Fruit fly (Drosophila melanogaster) whole organism, embryonic: ENCODE data around the gene CG31358.

ENCODE experiments used
- Adf1 ChIP-seq: fragments of 200-800 bp; sonication (Bioruptor generic); IDR thresholded peaks from 2 replicates; pipeline ENCODE4 v1.3.6; 2022; ENCODE audit warnings: missing biosample characterization, missing genetic modification characterization
- Awh ChIP-seq: fragments of 200-800 bp; sonication (Bioruptor generic); IDR thresholded peaks from 2 replicates; pipeline ENCODE4, ENCODE4 v1.3.6; 2022; ENCODE audit warnings: missing biosample characterization, missing genetic modification characterization
- BEAF-32 ChIP-seq: fragments of 200-800 bp; sonication (Bioruptor generic); optimal IDR thresholded peaks from 3 replicates; lab custom pipeline; 2017; ENCODE audit warnings: missing biosample characterization, missing genetic modification characterization, mild to moderate bottlenecking, moderate library complexity, missing genetic modification reagents
- C15 ChIP-seq: fragments of 200-800 bp; sonication (Bioruptor generic); IDR thresholded peaks from 3 replicates; pipeline ENCODE4 v1.3.6; 2022; ENCODE audit warnings: missing biosample characterization, missing genetic modification characterization
- CG10147 ChIP-seq: fragments of 200-800 bp; sonication (Bioruptor generic); optimal IDR thresholded peaks from 2 replicates; lab custom pipeline; 2019; ENCODE audit warnings: missing biosample characterization, mild to moderate bottlenecking, missing genetic modification characterization, moderate library complexity
- CG10209 ChIP-seq: fragments of 200-800 bp; sonication (Bioruptor generic); optimal IDR thresholded peaks from 3 replicates; lab custom pipeline; 2017; ENCODE audit warnings: missing biosample characterization, mild to moderate bottlenecking, missing genetic modification characterization, missing genetic modification reagents
- CG10462 ChIP-seq: fragments of 200-800 bp; sonication (Bioruptor generic); optimal IDR thresholded peaks from 2 replicates; lab custom pipeline; 2016; ENCODE audit warnings: missing biosample characterization, missing genetic modification characterization
- CG12219 ChIP-seq: fragments of 200-800 bp; sonication (Bioruptor generic); optimal IDR thresholded peaks from 3 replicates; lab custom pipeline; 2018; ENCODE audit warnings: missing biosample characterization, mild to moderate bottlenecking, missing genetic modification characterization
- CG13424 ChIP-seq: fragments of 200-800 bp; sonication (Bioruptor generic); optimal IDR thresholded peaks from 2 replicates; lab custom pipeline; 2019; ENCODE audit warnings: missing biosample characterization, mild to moderate bottlenecking, missing genetic modification characterization, moderate library complexity
- CG14667 ChIP-seq: fragments of 200-800 bp; sonication (Bioruptor generic); IDR thresholded peaks from 2 replicates; pipeline ENCODE4 v1.3.6; 2022; ENCODE audit warnings: missing biosample characterization, missing genetic modification characterization
- CG15514 ChIP-seq: fragments of 200-800 bp; sonication (Bioruptor generic); optimal IDR thresholded peaks from 3 replicates; lab custom pipeline; 2017; ENCODE audit warnings: missing biosample characterization, missing genetic modification characterization, mild to moderate bottlenecking, moderate library complexity, missing genetic modification reagents
- CG15601 ChIP-seq: fragments of 200-800 bp; sonication (Bioruptor generic); optimal IDR thresholded peaks from 3 replicates; lab custom pipeline; 2019; ENCODE audit warnings: missing biosample characterization, mild to moderate bottlenecking, missing genetic modification characterization, moderate library complexity
- CG17912 ChIP-seq: fragments of 200-800 bp; sonication (Bioruptor generic); optimal IDR thresholded peaks from 2 replicates; lab custom pipeline; 2018; ENCODE audit warnings: missing biosample characterization, mild to moderate bottlenecking, missing genetic modification characterization
- CG1832 ChIP-seq: fragments of 200-800 bp; sonication (Bioruptor generic); optimal IDR thresholded peaks from 2 replicates; lab custom pipeline; 2017; ENCODE audit warnings: missing biosample characterization, mild to moderate bottlenecking, missing genetic modification characterization, inconsistent platforms
- CG18619 ChIP-seq: fragments of 200-800 bp; sonication (Bioruptor generic); optimal IDR thresholded peaks from 3 replicates; lab custom pipeline; 2017; ENCODE audit warnings: missing biosample characterization, mild to moderate bottlenecking, missing genetic modification characterization
- CG30403 ChIP-seq: fragments of 200-800 bp; sonication (Bioruptor generic); optimal IDR thresholded peaks from 3 replicates; lab custom pipeline; 2016; ENCODE audit warnings: missing biosample characterization, missing genetic modification characterization
- CG33557 ChIP-seq: fragments of 200-800 bp; sonication (Bioruptor generic); optimal IDR thresholded peaks from 2 replicates; lab custom pipeline; 2019; ENCODE audit warnings: missing biosample characterization, mild to moderate bottlenecking, missing genetic modification characterization, moderate library complexity
- CG3995 ChIP-seq: fragments of 200-800 bp; sonication (Bioruptor generic); optimal IDR thresholded peaks from 3 replicates; lab custom pipeline; 2016; ENCODE audit warnings: missing biosample characterization, missing genetic modification characterization
- CG4328 ChIP-seq: fragments of 200-800 bp; sonication (Bioruptor generic); optimal IDR thresholded peaks from 3 replicates; lab custom pipeline; 2017; ENCODE audit warnings: missing biosample characterization, missing genetic modification reagents, missing genetic modification characterization
- CG7786 ChIP-seq: fragments of 200-800 bp; sonication (Bioruptor generic); optimal IDR thresholded peaks from 2 replicates; lab custom pipeline; 2016; ENCODE audit warnings: missing biosample characterization, missing genetic modification characterization
- CG8478 ChIP-seq: fragments of >200 bp; optimal IDR thresholded peaks from 2 replicates; lab custom pipeline; 2018
- CG8765 ChIP-seq: fragments of 200-800 bp; sonication (Bioruptor generic); IDR thresholded peaks from 2 replicates; pipeline ENCODE4 v1.3.6; 2022; ENCODE audit warnings: missing biosample characterization, missing genetic modification characterization
- CG9215 ChIP-seq: fragments of 200-800 bp; sonication (Bioruptor generic); IDR thresholded peaks from 2 replicates; pipeline ENCODE4 v1.3.6; 2022; ENCODE audit warnings: missing biosample characterization, missing genetic modification characterization
- CG9609 ChIP-seq: fragments of 200-800 bp; sonication (Bioruptor generic); optimal IDR thresholded peaks from 3 replicates; lab custom pipeline; 2016; ENCODE audit warnings: missing biosample characterization, missing genetic modification characterization
- CHES-1-like ChIP-seq: fragments of 200-800 bp; sonication (Bioruptor generic); optimal IDR thresholded peaks from 2 replicates; lab custom pipeline; 2016; ENCODE audit warnings: missing biosample characterization, missing genetic modification characterization
- GATAe ChIP-seq: fragments of 200-800 bp; sonication (Bioruptor generic); conservative IDR thresholded peaks from 2 replicates; pipeline ENCODE4 v1.3.6; 2022; ENCODE audit warnings: missing biosample characterization, missing genetic modification characterization
- HLHmδ ChIP-seq: fragments of 200-800 bp; sonication (Bioruptor generic); optimal IDR thresholded peaks from 2 replicates; lab custom pipeline; 2018; ENCODE audit warnings: missing biosample characterization, mild to moderate bottlenecking, missing genetic modification characterization, moderate library complexity
- Hey ChIP-seq: fragments of 200-800 bp; sonication (Bioruptor generic); optimal IDR thresholded peaks from 3 replicates; lab custom pipeline; 2018; ENCODE audit warnings: missing biosample characterization, mild to moderate bottlenecking, missing genetic modification characterization
- MESR4 ChIP-seq: fragments of 200-800 bp; sonication (Bioruptor generic); optimal IDR thresholded peaks from 2 replicates; lab custom pipeline; 2018; ENCODE audit warnings: missing biosample characterization, mild to moderate bottlenecking, missing genetic modification characterization, moderate library complexity
- Ssrp ChIP-seq: fragments of 200-800 bp; sonication (Bioruptor generic); optimal IDR thresholded peaks from 2 replicates; lab custom pipeline; 2018; ENCODE audit warnings: missing biosample characterization, mild to moderate bottlenecking, missing genetic modification characterization, moderate library complexity
- ab ChIP-seq: fragments of 200-800 bp; sonication (Bioruptor generic); optimal IDR thresholded peaks from 2 replicates; lab custom pipeline; 2016; ENCODE audit warnings: missing biosample characterization, missing genetic modification characterization
- ap ChIP-seq: fragments of 200-800 bp; sonication (Bioruptor generic); IDR thresholded peaks from 2 replicates; pipeline ENCODE4 v1.3.6; 2022; ENCODE audit warnings: missing biosample characterization, missing genetic modification characterization
- ato ChIP-seq: fragments of 200-800 bp; sonication (Bioruptor generic); IDR thresholded peaks from 2 replicates; pipeline ENCODE4 v1.3.6; 2022; ENCODE audit warnings: missing biosample characterization, missing genetic modification characterization; ENCODE audit not compliant: partially characterized antibody
- az2 ChIP-seq: fragments of 200-800 bp; sonication (Bioruptor generic); optimal IDR thresholded peaks from 3 replicates; lab custom pipeline; 2016; ENCODE audit warnings: missing biosample characterization, missing genetic modification characterization
- ci ChIP-seq: fragments of 200-800 bp; sonication (Bioruptor generic); IDR thresholded peaks from 3 replicates; pipeline ENCODE4 v1.3.6; 2022; ENCODE audit warnings: missing biosample characterization, missing genetic modification characterization
- dan ChIP-seq: fragments of 200-800 bp; sonication (Bioruptor generic); IDR thresholded peaks from 2 replicates; pipeline ENCODE4 v1.3.6; 2022; ENCODE audit warnings: missing biosample characterization, missing genetic modification characterization
- dimm ChIP-seq: fragments of 200-800 bp; sonication (Bioruptor generic); IDR thresholded peaks from 2 replicates; pipeline ENCODE4 v1.3.6; 2022; ENCODE audit warnings: missing biosample characterization, missing genetic modification characterization
- dm ChIP-seq: fragments of 200-800 bp; sonication (Bioruptor generic); optimal IDR thresholded peaks from 3 replicates; lab custom pipeline; 2016; ENCODE audit warnings: missing biosample characterization, missing genetic modification characterization
- dpn ChIP-seq, 2 experiments: fragments of 200-800 bp; sonication (Bioruptor generic); optimal IDR thresholded peaks; 3 replicates each; lab custom pipeline; 2016; ENCODE audit warnings: missing biosample characterization in 2 of 2, missing genetic modification characterization in 2 of 2
- grau ChIP-seq: fragments of 200-800 bp; optimal IDR thresholded peaks from 3 replicates; lab custom pipeline; 2019; ENCODE audit warnings: missing biosample characterization, mild to moderate bottlenecking, missing genetic modification characterization, moderate library complexity
- her ChIP-seq: fragments of 200-800 bp; sonication (Bioruptor generic); optimal IDR thresholded peaks from 2 replicates; lab custom pipeline; 2016; ENCODE audit warnings: missing biosample characterization, missing genetic modification characterization
- insv ChIP-seq, 2 experiments: fragments of 200-800 bp; sonication (Bioruptor generic); optimal IDR thresholded peaks; 3 replicates each; lab custom pipeline; 2016 to 2018; ENCODE audit warnings: missing biosample characterization in 2 of 2, missing genetic modification characterization in 2 of 2
- knrl ChIP-seq: fragments of 200-800 bp; sonication (Bioruptor generic); IDR thresholded peaks from 3 replicates; pipeline ENCODE4 v1.3.6; 2022; ENCODE audit warnings: missing biosample characterization, missing genetic modification characterization; ENCODE audit not compliant: partially characterized antibody
- lilli ChIP-seq: fragments of 200-800 bp; sonication (Bioruptor generic); optimal IDR thresholded peaks from 3 replicates; lab custom pipeline; 2016; ENCODE audit warnings: missing biosample characterization, missing genetic modification characterization
- phol ChIP-seq: fragments of 200-800 bp; sonication (Bioruptor generic); optimal IDR thresholded peaks from 3 replicates; lab custom pipeline; 2018; ENCODE audit warnings: missing biosample characterization, mild to moderate bottlenecking, missing genetic modification characterization, moderate library complexity
- schlank ChIP-seq: fragments of 200-800 bp; sonication (Bioruptor generic); optimal IDR thresholded peaks from 2 replicates; lab custom pipeline; 2018; ENCODE audit warnings: missing biosample characterization, mild to moderate bottlenecking, missing genetic modification characterization
- sens-2 ChIP-seq: fragments of 200-800 bp; sonication (Bioruptor generic); IDR thresholded peaks from 2 replicates; pipeline ENCODE4 v1.3.6; 2022; ENCODE audit warnings: missing biosample characterization, missing genetic modification characterization
- stc ChIP-seq: fragments of 200-800 bp; sonication (Bioruptor generic); IDR thresholded peaks from 2 replicates; pipeline ENCODE4 v1.3.6; 2022; ENCODE audit warnings: missing biosample characterization, missing genetic modification characterization
- tap ChIP-seq: fragments of 200-800 bp; optimal IDR thresholded peaks from 3 replicates; lab custom pipeline; 2019; ENCODE audit warnings: missing biosample characterization, mild to moderate bottlenecking, missing genetic modification characterization, moderate library complexity
- tio ChIP-seq: fragments of 200-800 bp; sonication (Bioruptor generic); optimal IDR thresholded peaks from 2 replicates; lab custom pipeline; 2017; ENCODE audit warnings: missing biosample characterization, missing genetic modification characterization, inconsistent platforms

CG31358 gene

DNA sequence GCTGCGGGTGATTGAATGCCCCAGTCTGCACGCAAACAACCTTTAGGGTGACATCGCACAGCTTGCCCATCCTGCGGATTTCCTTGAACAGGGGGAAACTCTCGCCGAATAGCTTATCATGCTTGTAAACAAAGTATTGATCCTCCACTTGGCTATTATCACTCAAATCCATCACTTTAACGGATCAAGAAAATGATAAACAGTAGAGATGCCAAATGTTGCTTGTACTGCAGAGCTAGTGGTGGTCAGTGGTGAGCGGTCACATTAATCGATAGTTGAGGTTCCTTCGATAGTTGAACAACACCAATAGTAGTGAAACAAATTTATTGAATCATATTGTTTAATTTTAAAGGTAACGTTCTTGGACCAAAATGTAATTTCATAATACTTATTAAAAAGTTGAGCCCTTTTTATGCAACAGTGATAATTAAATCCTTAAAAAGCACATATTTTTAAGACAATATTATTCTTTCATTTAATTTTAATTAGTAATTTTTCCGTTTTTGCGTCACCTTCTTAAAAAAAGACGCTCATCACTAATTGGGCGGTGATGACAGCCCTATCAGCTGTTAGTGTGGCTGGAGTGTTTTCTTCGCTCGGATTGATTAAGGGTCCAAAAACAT is 21.2 kb downstream of the CG31358 start, which contains the start of the genes KLHL18 and GCC185 (continued):
- TF ChIP-seq HLHmδ, result no peak
- no peak for TF ChIP-seq tap (tag; lab: Kevin White, UChicago)
- TF ChIP-seq insv (GFP tag; optimal IDR thresholded peaks at IDR 0.05; lab: Kevin White, UChicago), result peak in 1 of 2 experiments; percentile 85
- TF ChIP-seq Hey (tag; lab: Kevin White, UChicago), result no peak
- TF ChIP-seq CG18619 (GFP tag; lab: Kevin White, UChicago), result peak; percentile 58
- peak; percentile 56; the same call in 1 of the 2 replicates for TF ChIP-seq CG14667
- TF ChIP-seq ap, result 0 out of 2 replicates have a peak, but pooled peaks have one; percentile 10
- peak; percentile 20 for TF ChIP-seq dm (GFP tag; lab: Kevin White, UChicago)
- TF ChIP-seq CHES-1-like, result peak; percentile 47
- no peak for TF ChIP-seq her
- TF ChIP-seq grau (tag; lab: Kevin White, UChicago), result peak; percentile 83
- TF ChIP-seq lilli (GFP tag; lab: Kevin White, UChicago), result peak; percentile 84
- TF ChIP-seq CG10147 (GFP tag; lab: Kevin White, UChicago), result peak; percentile 77
- peak; percentile 74 for TF ChIP-seq CG33557 (GFP tag; lab: Kevin White, UChicago)
- TF ChIP-seq dimm, result no peak
- peak; percentile 53 for TF ChIP-seq MESR4 (GFP tag; lab: Kevin White, UChicago)
- TF ChIP-seq Awh, result peak; percentile 29; the same call in 1 of the 2 replicates
- peak; percentile 87 for TF ChIP-seq phol (tag; lab: Kevin White, UChicago)
- TF ChIP-seq GATAe (GFP tag; lab: Robert Waterston, UW), result 0 out of 2 replicates have a peak, but pooled peaks have one; percentile 42
- TF ChIP-seq BEAF-32 (GFP tag; lab: Kevin White, UChicago), result peak; percentile 93
- TF ChIP-seq CG17912 (GFP tag; lab: Kevin White, UChicago), result no peak
- TF ChIP-seq dan (GFP tag; lab: Robert Waterston, UW), result peak; percentile 41; the same call in 1 of the 2 replicates
- TF ChIP-seq CG12219 (GFP tag; lab: Kevin White, UChicago), result no peak
- TF ChIP-seq tio (GFP tag; lab: Kevin White, UChicago), result no peak
- TF ChIP-seq dpn (GFP tag; optimal IDR thresholded peaks at IDR 0.05; lab: Kevin White, UChicago), result peak; percentile 67 to 83
- no peak for TF ChIP-seq sens-2 (GFP tag; lab: Robert Waterston, UW)
- TF ChIP-seq CG9215 (GFP tag; lab: Robert Waterston, UW), result peak; percentile 86
- peak; percentile 44 for TF ChIP-seq CG7786 (GFP tag; lab: Kevin White, UChicago)
- peak; percentile 24 for TF ChIP-seq CG9609 (GFP tag; lab: Kevin White, UChicago)
- no peak for TF ChIP-seq CG1832 (GFP tag; lab: Kevin White, UChicago)
- TF ChIP-seq Ssrp (tag; lab: Kevin White, UChicago), result peak; percentile 71
- peak; percentile 92 for TF ChIP-seq CG15601 (tag; lab: Kevin White, UChicago)
- TF ChIP-seq stc (GFP tag; lab: Robert Waterston, UW), result no peak
- TF ChIP-seq CG8478 (lab: Kevin White, UChicago), result no peak
- TF ChIP-seq knrl (GFP tag; lab: Robert Waterston, UW), result peak; percentile 93
- TF ChIP-seq ato (GFP tag; lab: Robert Waterston, UW), result 0 out of 2 replicates have a peak, but pooled peaks have one; percentile 15
- TF ChIP-seq CG10209, result no peak
- TF ChIP-seq CG4328 (GFP tag; lab: Kevin White, UChicago), result peak; percentile 13
- TF ChIP-seq az2 (GFP tag; lab: Kevin White, UChicago), result peak; percentile 78
- TF ChIP-seq ab, result no peak
- peak; percentile 93 for TF ChIP-seq CG30403 (GFP tag; lab: Kevin White, UChicago)
- peak; percentile 42; the same call in 1 of the 3 replicates for TF ChIP-seq C15
- peak; percentile 11 for TF ChIP-seq schlank (tag; lab: Kevin White, UChicago)
- peak; percentile 73 for TF ChIP-seq CG13424
- TF ChIP-seq CG3995 (GFP tag; lab: Kevin White, UChicago), result peak; percentile 74
- TF ChIP-seq CG8765, result peak; percentile 58; the same call in 1 of the 2 replicates
- no peak for TF ChIP-seq ci (GFP tag; lab: Robert Waterston, UW)
- peak; percentile 80 for TF ChIP-seq CG15514 (GFP tag; lab: Kevin White, UChicago)
- TF ChIP-seq Adf1 (GFP tag; lab: Robert Waterston, UW), result peak; percentile 35; the same call in 1 of the 2 replicates
- peak; percentile 49 for TF ChIP-seq CG10462 (GFP tag; lab: Kevin White, UChicago)
